Fruit fly (Drosophila melanogaster) whole organism, embryonic: ENCODE measurements around the gene scpr-A.

Source experiments
- Blimp-1 ChIP-seq: fragments of 200-800 bp; sonication (Bioruptor generic); optimal IDR thresholded peaks from 3 replicates; lab custom pipeline; 2018; ENCODE audit warnings: missing biosample characterization, missing genetic modification characterization, mild to moderate bottlenecking, moderate library complexity, missing genetic modification reagents
- CG10543 ChIP-seq: fragments of 200-800 bp; sonication (Bioruptor generic); optimal IDR thresholded peaks from 3 replicates; lab custom pipeline; 2017; ENCODE audit warnings: missing biosample characterization, mild to moderate bottlenecking, missing genetic modification characterization, moderate library complexity
- CG11696 ChIP-seq: fragments of 200-800 bp; sonication (Bioruptor generic); IDR thresholded peaks from 2 replicates; pipeline ENCODE4 v1.3.6; 2022; ENCODE audit warnings: missing biosample characterization, missing genetic modification characterization
- CG11723 ChIP-seq: fragments of 200-800 bp; sonication (Bioruptor generic); optimal IDR thresholded peaks from 2 replicates; lab custom pipeline; 2017; ENCODE audit warnings: missing biosample characterization, mild to moderate bottlenecking, missing genetic modification characterization
- CG14014 ChIP-seq: fragments of 200-800 bp; sonication (Bioruptor generic); IDR thresholded peaks from 2 replicates; pipeline ENCODE4 v1.3.6; 2022; ENCODE audit warnings: missing biosample characterization, missing genetic modification characterization
- CG14710 ChIP-seq: fragments of 200-800 bp; sonication (Bioruptor generic); optimal IDR thresholded peaks from 3 replicates; lab custom pipeline; 2019; ENCODE audit warnings: missing biosample characterization, mild to moderate bottlenecking, missing genetic modification characterization, moderate library complexity
- CG17802 ChIP-seq: fragments of 200-800 bp; sonication (Bioruptor generic); optimal IDR thresholded peaks from 2 replicates; lab custom pipeline; 2018; ENCODE audit warnings: missing biosample characterization, mild to moderate bottlenecking, missing genetic modification characterization, moderate library complexity
- CG18619 ChIP-seq: fragments of 200-800 bp; sonication (Bioruptor generic); optimal IDR thresholded peaks from 3 replicates; lab custom pipeline; 2017; ENCODE audit warnings: missing biosample characterization, mild to moderate bottlenecking, missing genetic modification characterization
- CG2129 ChIP-seq: fragments of 200-800 bp; sonication (Bioruptor generic); IDR thresholded peaks from 2 replicates; pipeline ENCODE4 v1.3.6; 2022; ENCODE audit warnings: missing biosample characterization, missing genetic modification characterization; ENCODE audit not compliant: partially characterized antibody
- CG2199 ChIP-seq: fragments of 200-800 bp; sonication (Bioruptor generic); IDR thresholded peaks from 3 replicates; pipeline ENCODE4 v1.3.6; 2022; ENCODE audit warnings: missing biosample characterization, missing genetic modification characterization
- CG2875 ChIP-seq: fragments of 200-800 bp; sonication (Bioruptor generic); optimal IDR thresholded peaks from 2 replicates; lab custom pipeline; 2017; ENCODE audit warnings: missing biosample characterization, mild to moderate bottlenecking, missing genetic modification characterization, missing genetic modification reagents
- CG4282 ChIP-seq: fragments of 200-800 bp; sonication (Bioruptor generic); optimal IDR thresholded peaks from 2 replicates; lab custom pipeline; 2016; ENCODE audit warnings: missing biosample characterization, missing genetic modification characterization
- CG4424 ChIP-seq: fragments of 200-800 bp; sonication (Bioruptor generic); optimal IDR thresholded peaks from 3 replicates; lab custom pipeline; 2016; ENCODE audit warnings: missing biosample characterization, missing genetic modification characterization
- CG6765 ChIP-seq: fragments of 200-800 bp; sonication (Bioruptor generic); optimal IDR thresholded peaks from 3 replicates; lab custom pipeline; 2017; ENCODE audit warnings: missing biosample characterization, mild to moderate bottlenecking, missing genetic modification characterization
- CG7372 ChIP-seq: fragments of 200-800 bp; sonication (Bioruptor generic); IDR thresholded peaks from 2 replicates; pipeline ENCODE4 v1.3.6; 2022; ENCODE audit warnings: missing biosample characterization, missing genetic modification characterization
- CG8281 ChIP-seq: fragments of 200-800 bp; sonication (Bioruptor generic); optimal IDR thresholded peaks from 2 replicates; lab custom pipeline; 2018; ENCODE audit warnings: missing biosample characterization, mild to moderate bottlenecking, missing genetic modification characterization, moderate library complexity
- CG9437 ChIP-seq: fragments of 200-800 bp; sonication (Bioruptor generic); optimal IDR thresholded peaks from 2 replicates; lab custom pipeline; 2018; ENCODE audit warnings: missing biosample characterization, mild to moderate bottlenecking, missing genetic modification characterization
- CG9609 ChIP-seq: fragments of 200-800 bp; sonication (Bioruptor generic); optimal IDR thresholded peaks from 3 replicates; lab custom pipeline; 2016; ENCODE audit warnings: missing biosample characterization, missing genetic modification characterization
- CkIIα-i1 ChIP-seq: fragments of 200-800 bp; sonication (Bioruptor generic); IDR thresholded peaks from 2 replicates; pipeline ENCODE4 v1.3.6; 2022; ENCODE audit warnings: missing biosample characterization, missing genetic modification characterization
- Dbx ChIP-seq: fragments of 200-800 bp; sonication (Bioruptor generic); IDR thresholded peaks from 3 replicates; pipeline ENCODE4 v1.3.6; 2022; ENCODE audit warnings: missing biosample characterization, missing genetic modification characterization
- Ets65A ChIP-seq: fragments of 200-800 bp; sonication (Bioruptor generic); peaks from one replicate; lab custom pipeline; 2016; ENCODE audit warnings: missing biosample characterization, missing genetic modification characterization
- Hey ChIP-seq: fragments of 200-800 bp; sonication (Bioruptor generic); optimal IDR thresholded peaks from 3 replicates; lab custom pipeline; 2018; ENCODE audit warnings: missing biosample characterization, mild to moderate bottlenecking, missing genetic modification characterization
- Lim3 ChIP-seq: fragments of 200-800 bp; sonication (Bioruptor generic); IDR thresholded peaks from 2 replicates; pipeline ENCODE4 v1.3.6; 2022; ENCODE audit warnings: missing biosample characterization, missing genetic modification characterization
- Max ChIP-seq: fragments of 200-800 bp; sonication (Bioruptor generic); optimal IDR thresholded peaks from 2 replicates; lab custom pipeline; 2016; ENCODE audit warnings: missing biosample characterization, mild to moderate bottlenecking, missing genetic modification characterization
- Nf-YB ChIP-seq: fragments of 200-800 bp; sonication (Bioruptor generic); optimal IDR thresholded peaks from 3 replicates; lab custom pipeline; 2019; ENCODE audit warnings: missing biosample characterization, mild to moderate bottlenecking, missing genetic modification characterization, moderate library complexity
- Nf-YC ChIP-seq: fragments of 200-800 bp; optimal IDR thresholded peaks from 3 replicates; lab custom pipeline; 2019; ENCODE audit warnings: missing biosample characterization, mild to moderate bottlenecking, missing genetic modification characterization, moderate library complexity
- Sox102F ChIP-seq: fragments of 200-800 bp; sonication (Bioruptor generic); optimal IDR thresholded peaks from 2 replicates; lab custom pipeline; 2018; ENCODE audit warnings: missing biosample characterization, mild to moderate bottlenecking, missing genetic modification characterization, moderate library complexity
- YL-1 ChIP-seq: fragments of 200-800 bp; sonication (Bioruptor generic); optimal IDR thresholded peaks from 3 replicates; lab custom pipeline; 2017; ENCODE audit warnings: missing biosample characterization, mild to moderate bottlenecking, missing genetic modification characterization
- ap ChIP-seq: fragments of 200-800 bp; sonication (Bioruptor generic); IDR thresholded peaks from 2 replicates; pipeline ENCODE4 v1.3.6; 2022; ENCODE audit warnings: missing biosample characterization, missing genetic modification characterization
- bowl ChIP-seq: fragments of 200-800 bp; sonication (Bioruptor generic); IDR thresholded peaks from 2 replicates; pipeline ENCODE4 v1.3.6; 2022; ENCODE audit warnings: missing biosample characterization, missing genetic modification characterization
- cg ChIP-seq: fragments of 200-800 bp; sonication (Bioruptor generic); optimal IDR thresholded peaks from 3 replicates; lab custom pipeline; 2019; ENCODE audit warnings: missing biosample characterization, mild to moderate bottlenecking, missing genetic modification characterization, moderate library complexity
- crp ChIP-seq, 2 experiments: fragments of 200-800 bp; sonication (Bioruptor generic); optimal IDR thresholded peaks; 2 replicates in 1 of 2; 3 replicates in 1 of 2; lab custom pipeline; 2017; ENCODE audit warnings: missing biosample characterization in 2 of 2, missing genetic modification characterization in 2 of 2, mild to moderate bottlenecking in 1 of 2, moderate library complexity in 1 of 2
- ewg ChIP-seq: fragments of 200-800 bp; sonication (Bioruptor generic); optimal IDR thresholded peaks from 3 replicates; lab custom pipeline; 2017; ENCODE audit warnings: mild to moderate bottlenecking, missing biosample characterization, missing genetic modification reagents, missing genetic modification characterization
- fd64A ChIP-seq: fragments of 200-800 bp; sonication (Bioruptor generic); optimal IDR thresholded peaks from 3 replicates; lab custom pipeline; 2018; ENCODE audit warnings: missing biosample characterization, mild to moderate bottlenecking, missing genetic modification characterization
- grau ChIP-seq: fragments of 200-800 bp; optimal IDR thresholded peaks from 3 replicates; lab custom pipeline; 2019; ENCODE audit warnings: missing biosample characterization, mild to moderate bottlenecking, missing genetic modification characterization, moderate library complexity
- grn ChIP-seq: fragments of 200-800 bp; sonication (Bioruptor generic); optimal IDR thresholded peaks from 3 replicates; lab custom pipeline; 2017; ENCODE audit warnings: missing biosample characterization, missing genetic modification characterization
- gro ChIP-seq: fragments of 200-800 bp; sonication (Bioruptor generic); optimal IDR thresholded peaks from 2 replicates; lab custom pipeline; 2016; ENCODE audit warnings: missing biosample characterization, missing genetic modification characterization
- insv ChIP-seq, 2 experiments: fragments of 200-800 bp; sonication (Bioruptor generic); optimal IDR thresholded peaks; 3 replicates each; lab custom pipeline; 2016 to 2018; ENCODE audit warnings: missing biosample characterization in 2 of 2, missing genetic modification characterization in 2 of 2
- kay ChIP-seq: fragments of 200-800 bp; sonication (Bioruptor generic); optimal IDR thresholded peaks from 2 replicates; lab custom pipeline; 2016; ENCODE audit warnings: missing biosample characterization, missing genetic modification characterization
- lbe ChIP-seq: fragments of 200-800 bp; sonication (Bioruptor generic); optimal IDR thresholded peaks from 2 replicates; lab custom pipeline; 2016; ENCODE audit warnings: missing biosample characterization, mild to moderate bottlenecking, missing genetic modification characterization
- otp ChIP-seq: fragments of 200-800 bp; sonication (Bioruptor generic); IDR thresholded peaks from 3 replicates; pipeline ENCODE4, ENCODE4 v1.3.6; 2022; ENCODE audit warnings: missing biosample characterization, missing genetic modification characterization
- phol ChIP-seq: fragments of 200-800 bp; sonication (Bioruptor generic); optimal IDR thresholded peaks from 3 replicates; lab custom pipeline; 2018; ENCODE audit warnings: missing biosample characterization, mild to moderate bottlenecking, missing genetic modification characterization, moderate library complexity
- pros ChIP-seq: fragments of 200-800 bp; sonication (Bioruptor generic); optimal IDR thresholded peaks from 3 replicates; lab custom pipeline; 2019; ENCODE audit warnings: missing biosample characterization, mild to moderate bottlenecking, missing genetic modification characterization, moderate library complexity
- repo ChIP-seq: fragments of 200-800 bp; sonication (Bioruptor generic); optimal IDR thresholded peaks from 2 replicates; lab custom pipeline; 2016; ENCODE audit warnings: missing biosample characterization, missing genetic modification characterization
- seq ChIP-seq: fragments of 200-800 bp; sonication (Bioruptor generic); IDR thresholded peaks from 2 replicates; pipeline ENCODE4 v1.3.6; 2022; ENCODE audit warnings: missing biosample characterization, missing genetic modification characterization
- sna ChIP-seq: fragments of 200-800 bp; sonication (Bioruptor generic); IDR thresholded peaks from 2 replicates; pipeline ENCODE4 v1.3.6; 2022; ENCODE audit warnings: missing biosample characterization, missing genetic modification characterization; ENCODE audit not compliant: partially characterized antibody
- tna ChIP-seq: fragments of 200-800 bp; sonication (Bioruptor generic); IDR thresholded peaks from 2 replicates; pipeline ENCODE4 v1.3.6; 2022; ENCODE audit warnings: missing biosample characterization, missing genetic modification characterization; ENCODE audit not compliant: partially characterized antibody
- zen ChIP-seq: fragments of 200-800 bp; sonication (Bioruptor generic); optimal IDR thresholded peaks from 3 replicates; lab custom pipeline; 2018; ENCODE audit warnings: missing biosample characterization, mild to moderate bottlenecking, missing genetic modification characterization, moderate library complexity

Gene scpr-A

DNA sequence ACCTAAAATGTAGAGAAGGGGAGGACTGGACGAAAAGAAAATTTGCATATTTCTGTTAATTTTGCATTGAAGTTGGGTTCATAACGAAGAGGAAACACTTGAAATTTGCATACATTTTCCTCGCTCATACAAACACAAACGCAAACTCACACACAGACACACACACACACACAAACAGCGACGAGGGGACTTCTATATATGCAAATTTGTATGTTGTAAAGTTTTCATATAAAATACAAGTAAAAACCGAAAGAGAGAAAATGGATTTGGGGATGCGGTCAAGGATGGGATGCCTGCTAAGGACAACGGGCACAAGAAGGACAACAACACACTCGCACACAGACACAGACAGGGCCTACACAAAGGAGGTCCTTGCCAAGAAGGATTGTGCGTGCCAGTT lies 16.6 kb downstream of the scpr-A start:
- TF ChIP-seq Ets65A (GFP tag; lab: Kevin White, UChicago) (peak; percentile 93), CG14710 (tag; lab: Kevin White, UChicago) (no peak)

dm6 chr3R:11260966-11261530 lies 20.1 kb downstream of the scpr-A start:
- TF ChIP-seq CkIIα-i1 (GFP tag; lab: Robert Waterston, UW), result no peak
- peak; percentile 10 to 93 for TF ChIP-seq insv (GFP tag; optimal IDR thresholded peaks at IDR 0.05; lab: Kevin White, UChicago)
- no peak for TF ChIP-seq CG18619 (GFP tag; lab: Kevin White, UChicago)
- TF ChIP-seq grn (GFP tag; lab: Kevin White, UChicago), result no peak
- peak; percentile 89 for TF ChIP-seq pros (GFP tag; lab: Kevin White, UChicago)
- no peak for TF ChIP-seq fd64A (GFP tag; lab: Kevin White, UChicago)
- TF ChIP-seq cg (GFP tag; lab: Kevin White, UChicago), result peak; percentile 68
- peak; percentile 82 for TF ChIP-seq Nf-YB (GFP tag; lab: Kevin White, UChicago)
- TF ChIP-seq sna (GFP tag; lab: Robert Waterston, UW), result no peak
- TF ChIP-seq seq (GFP tag; lab: Robert Waterston, UW), result peak; percentile 85
- no peak for TF ChIP-seq CG9437 (GFP tag; lab: Kevin White, UChicago)
- no peak for TF ChIP-seq gro
- TF ChIP-seq CG8281 (tag; lab: Kevin White, UChicago), result no peak
- peak; percentile 51 for TF ChIP-seq zen
- no peak for TF ChIP-seq Max
- TF ChIP-seq phol (tag; lab: Kevin White, UChicago), result peak; percentile 60
- no peak for TF ChIP-seq otp
- TF ChIP-seq Sox102F (GFP tag; lab: Kevin White, UChicago), result no peak
- peak; percentile 90 for TF ChIP-seq Nf-YC (tag; lab: Kevin White, UChicago)

- TF ChIP-seq CG2875 (GFP tag; lab: Kevin White, UChicago) (no peak), Hey (tag; lab: Kevin White, UChicago) (no peak), crp (GFP tag; optimal IDR thresholded peaks at IDR 0.05; lab: Kevin White, UChicago) (no peak), ap (GFP tag; lab: Robert Waterston, UW) (no peak), CG4424 (GFP tag; lab: Kevin White, UChicago) (no peak), ewg (peak; percentile 35), tna (GFP tag; lab: Robert Waterston, UW) (no peak), CG10543 (no peak), CG2199 (GFP tag; lab: Robert Waterston, UW) (no peak), CG2129 (GFP tag; lab: Robert Waterston, UW) (no peak), bowl (no peak), CG11696 (GFP tag; lab: Robert Waterston, UW) (no peak), Nf-YB (GFP tag; lab: Kevin White, UChicago) (peak; percentile 65), CG6765 (GFP tag; lab: Kevin White, UChicago) (no peak), CG7372 (GFP tag; lab: Robert Waterston, UW) (no peak), repo (no peak), CG11723 (GFP tag; lab: Kevin White, UChicago) (no peak), CG9609 (no peak), grau (tag; lab: Kevin White, UChicago) (no peak), CG17802 (tag; lab: Kevin White, UChicago) (no peak), CG4282 (GFP tag; lab: Kevin White, UChicago) (no peak), kay (GFP tag; lab: Kevin White, UChicago) (no peak), Lim3 (GFP tag; lab: Robert Waterston, UW) (no peak), Max (no peak), YL-1 (GFP tag; lab: Kevin White, UChicago) (no peak), Dbx (no peak), CG14014 (GFP tag; lab: Robert Waterston, UW) (no peak), Blimp-1 (GFP tag; lab: Kevin White, UChicago) (no peak), lbe (GFP tag; lab: Kevin White, UChicago) (no peak)
These were observed 22.6 kb downstream of the scpr-A start for dm6 chr3R:11263579-11263978.
